Worm (Caenorhabditis elegans) whole organism, L3 larva: Measurements from ENCODE around the gene F09G8.7.

Experiments used
- R02D3.7 ChIP-seq: fragments of 150-350 bp; optimal IDR thresholded peaks from 2 replicates; lab custom pipeline; 2014; ENCODE audit warnings: missing biosample characterization, missing genetic modification characterization
- ZK546.5 ChIP-seq: sonication (generic microtip); optimal IDR thresholded peaks from 2 replicates; lab custom pipeline; 2017; ENCODE audit warnings: missing biosample characterization, missing genetic modification characterization
- ama-1 ChIP-seq: fragments of 150-350 bp; optimal IDR thresholded peaks from 2 replicates; lab custom pipeline; 2018
- ceh-28 ChIP-seq: fragments of 150-350 bp; optimal IDR thresholded peaks from 2 replicates; lab custom pipeline; 2014; ENCODE audit warnings: missing biosample characterization, missing genetic modification reagents, missing genetic modification characterization
- ceh-9 ChIP-seq: sonication (generic microtip); optimal IDR thresholded peaks from 2 replicates; lab custom pipeline; 2018; ENCODE audit warnings: missing biosample characterization, missing genetic modification characterization
- egl-27 ChIP-seq: sonication (generic microtip); optimal IDR thresholded peaks from 4 replicates; lab custom pipeline; 2017; ENCODE audit warnings: missing biosample characterization, missing genetic modification reagents, missing genetic modification characterization
- eor-1 ChIP-seq, 2 experiments: fragments of 150-350 bp; optimal IDR thresholded peaks; 2 replicates each; lab custom pipeline; 2014 to 2018; ENCODE audit warnings: missing biosample characterization in 2 of 2, missing genetic modification characterization in 2 of 2
- snpc-4 ChIP-seq: fragments of 150-350 bp; optimal IDR thresholded peaks from 2 replicates; lab custom pipeline; 2014; ENCODE audit warnings: missing biosample characterization, missing genetic modification characterization
- ztf-4 ChIP-seq: fragments of 150-350 bp; optimal IDR thresholded peaks from 2 replicates; lab custom pipeline; 2014; ENCODE audit warnings: missing biosample characterization, missing genetic modification characterization

ce11 chrIII:8226178-8226577, 42.0 kb downstream of the F09G8.7 start, which contains the start of gene rfs-1:
- no peak for TF ChIP-seq ceh-28 (tag; lab: Kevin White, UChicago)
- TF ChIP-seq ceh-9: no peak
- no peak for TF ChIP-seq ama-1 (lab: Kevin White, UChicago)
- no peak for TF ChIP-seq ZK546.5 (tag; lab: Kevin White, UChicago)
- no peak for TF ChIP-seq eor-1 (tag; optimal IDR thresholded peaks at IDR 0.05; lab: Kevin White, UChicago)
- no peak for TF ChIP-seq snpc-4 (tag; lab: Kevin White, UChicago)
- no peak for TF ChIP-seq egl-27 (tag; lab: Kevin White, UChicago)
- no peak for TF ChIP-seq R02D3.7 (tag; lab: Kevin White, UChicago)
- no peak for TF ChIP-seq ztf-4 (tag; lab: Kevin White, UChicago)
